Fruit fly (Drosophila melanogaster) whole organism, embryonic: Measurements from ENCODE around the gene Kah.

Experiments
- Antp ChIP-seq: fragments of 200-800 bp; sonication (Bioruptor generic); optimal IDR thresholded peaks from 3 replicates; lab custom pipeline; 2016; ENCODE audit warnings: missing biosample characterization, missing genetic modification characterization
- B-H2 ChIP-seq: fragments of 200-800 bp; sonication (Bioruptor generic); optimal IDR thresholded peaks from 2 replicates; lab custom pipeline; 2018; ENCODE audit warnings: missing biosample characterization, mild to moderate bottlenecking, missing genetic modification characterization
- Bteb2 ChIP-seq: fragments of 200-800 bp; sonication (Bioruptor generic); optimal IDR thresholded peaks from 2 replicates; lab custom pipeline; 2016; ENCODE audit warnings: missing biosample characterization, missing genetic modification characterization
- CG10267 ChIP-seq: fragments of 200-800 bp; sonication (Bioruptor generic); optimal IDR thresholded peaks from 2 replicates; lab custom pipeline; 2018; ENCODE audit warnings: missing biosample characterization, mild to moderate bottlenecking, missing genetic modification characterization, moderate library complexity
- CG10431 ChIP-seq: fragments of 200-800 bp; sonication (Bioruptor generic); optimal IDR thresholded peaks from 3 replicates; lab custom pipeline; 2018; ENCODE audit warnings: missing biosample characterization, mild to moderate bottlenecking, missing genetic modification characterization
- CG10462 ChIP-seq: fragments of 200-800 bp; sonication (Bioruptor generic); optimal IDR thresholded peaks from 2 replicates; lab custom pipeline; 2016; ENCODE audit warnings: missing biosample characterization, missing genetic modification characterization
- CG10565 ChIP-seq: fragments of 200-800 bp; sonication (Bioruptor generic); optimal IDR thresholded peaks from 3 replicates; lab custom pipeline; 2016; ENCODE audit warnings: missing biosample characterization, mild to moderate bottlenecking, missing genetic modification characterization
- CG11696 ChIP-seq: fragments of 200-800 bp; sonication (Bioruptor generic); IDR thresholded peaks from 2 replicates; pipeline ENCODE4 v1.3.6; 2022; ENCODE audit warnings: missing biosample characterization, missing genetic modification characterization
- CG12104 ChIP-seq: fragments of 200-800 bp; sonication (Bioruptor generic); optimal IDR thresholded peaks from 3 replicates; lab custom pipeline; 2016; ENCODE audit warnings: missing biosample characterization, missing genetic modification characterization
- CG1647 ChIP-seq: fragments of 200-800 bp; sonication (Bioruptor generic); optimal IDR thresholded peaks from 3 replicates; lab custom pipeline; 2016; ENCODE audit warnings: missing biosample characterization, missing genetic modification characterization
- CG16813 ChIP-seq: fragments of 200-800 bp; sonication (Bioruptor generic); IDR thresholded peaks from 3 replicates; pipeline ENCODE4 v1.3.6; 2022; ENCODE audit warnings: missing biosample characterization, missing genetic modification characterization; ENCODE audit not compliant: partially characterized antibody
- CG17568 ChIP-seq: fragments of 200-800 bp; sonication (Bioruptor generic); optimal IDR thresholded peaks from 2 replicates; lab custom pipeline; 2018; ENCODE audit warnings: missing biosample characterization, mild to moderate bottlenecking, missing genetic modification characterization, moderate library complexity
- CG18262 ChIP-seq: fragments of 200-800 bp; optimal IDR thresholded peaks from 3 replicates; lab custom pipeline; 2019; ENCODE audit warnings: missing biosample characterization, mild to moderate bottlenecking, missing genetic modification characterization, moderate library complexity
- CG18619 ChIP-seq: fragments of 200-800 bp; sonication (Bioruptor generic); optimal IDR thresholded peaks from 3 replicates; lab custom pipeline; 2017; ENCODE audit warnings: missing biosample characterization, mild to moderate bottlenecking, missing genetic modification characterization
- CG2202 ChIP-seq: fragments of 200-800 bp; sonication (Bioruptor generic); optimal IDR thresholded peaks from 2 replicates; lab custom pipeline; 2018; ENCODE audit warnings: missing biosample characterization, mild to moderate bottlenecking, missing genetic modification characterization
- CG42726 ChIP-seq: fragments of 200-800 bp; sonication (Bioruptor generic); IDR thresholded peaks from 2 replicates; pipeline ENCODE4 v1.3.6; 2022; ENCODE audit warnings: missing biosample characterization, missing genetic modification characterization; ENCODE audit not compliant: partially characterized antibody
- CG4730 ChIP-seq: fragments of 200-800 bp; sonication (Bioruptor generic); IDR thresholded peaks from 2 replicates; pipeline ENCODE4 v1.3.6; 2022; ENCODE audit warnings: missing biosample characterization, missing genetic modification characterization
- CG6813 ChIP-seq: fragments of 200-800 bp; sonication (Bioruptor generic); optimal IDR thresholded peaks from 2 replicates; lab custom pipeline; 2017; ENCODE audit warnings: missing biosample characterization, missing genetic modification characterization, mild to moderate bottlenecking, moderate library complexity, missing genetic modification reagents
- CG7786 ChIP-seq: fragments of 200-800 bp; sonication (Bioruptor generic); optimal IDR thresholded peaks from 2 replicates; lab custom pipeline; 2016; ENCODE audit warnings: missing biosample characterization, missing genetic modification characterization
- Elba2 ChIP-seq: fragments of 200-800 bp; sonication (Bioruptor generic); optimal IDR thresholded peaks from 3 replicates; lab custom pipeline; 2016; ENCODE audit warnings: missing biosample characterization, missing genetic modification characterization
- Hr3 ChIP-seq: fragments of 200-800 bp; sonication (Bioruptor generic); optimal IDR thresholded peaks from 3 replicates; lab custom pipeline; 2016; ENCODE audit warnings: missing biosample characterization, missing genetic modification characterization
- MBD-R2 ChIP-seq: fragments of 200-800 bp; sonication (Bioruptor generic); IDR thresholded peaks from 2 replicates; pipeline ENCODE4 v1.3.6; 2022; ENCODE audit warnings: missing biosample characterization, missing genetic modification characterization
- Mad ChIP-seq: fragments of 200-800 bp; sonication (Bioruptor generic); optimal IDR thresholded peaks from 2 replicates; lab custom pipeline; 2016; ENCODE audit warnings: missing biosample characterization, missing genetic modification characterization
- NFAT ChIP-seq: fragments of 200-800 bp; sonication (Bioruptor generic); IDR thresholded peaks from 2 replicates; pipeline ENCODE4 v1.3.6; 2022; ENCODE audit warnings: missing biosample characterization, missing genetic modification characterization
- Opbp ChIP-seq: fragments of 200-800 bp; sonication (Bioruptor generic); IDR thresholded peaks from 3 replicates; pipeline ENCODE4 v1.3.6; 2022; ENCODE audit warnings: missing biosample characterization, missing genetic modification characterization; ENCODE audit not compliant: partially characterized antibody
- PHDP ChIP-seq: fragments of 200-800 bp; sonication (Bioruptor generic); optimal IDR thresholded peaks from 3 replicates; lab custom pipeline; 2018; ENCODE audit warnings: missing biosample characterization, mild to moderate bottlenecking, missing genetic modification characterization, moderate library complexity
- Scr ChIP-seq: fragments of 200-800 bp; sonication (Bioruptor generic); IDR thresholded peaks from 2 replicates; pipeline ENCODE4 v1.3.6; 2022; ENCODE audit warnings: missing biosample characterization, missing genetic modification characterization; ENCODE audit not compliant: partially characterized antibody
- Usf ChIP-seq: fragments of 200-800 bp; sonication (Bioruptor generic); optimal IDR thresholded peaks from 2 replicates; lab custom pipeline; 2017; ENCODE audit warnings: missing genotype, missing biosample characterization, missing genetic modification characterization
- YL-1 ChIP-seq: fragments of 200-800 bp; sonication (Bioruptor generic); optimal IDR thresholded peaks from 3 replicates; lab custom pipeline; 2017; ENCODE audit warnings: missing biosample characterization, mild to moderate bottlenecking, missing genetic modification characterization
- ash1 ChIP-seq: fragments of 200-800 bp; sonication (Bioruptor generic); optimal IDR thresholded peaks from 2 replicates; lab custom pipeline; 2018; ENCODE audit warnings: missing biosample characterization, mild to moderate bottlenecking, missing genetic modification characterization
- corto ChIP-seq: fragments of 200-800 bp; sonication (Bioruptor generic); optimal IDR thresholded peaks from 2 replicates; lab custom pipeline; 2016; ENCODE audit warnings: missing biosample characterization, mild to moderate bottlenecking, missing genetic modification characterization, moderate library complexity
- da ChIP-seq: fragments of 200-800 bp; sonication (Bioruptor generic); optimal IDR thresholded peaks from 2 replicates; lab custom pipeline; 2016; ENCODE audit warnings: missing biosample characterization, missing genetic modification characterization
- disco-r ChIP-seq: fragments of 200-800 bp; sonication (Bioruptor generic); optimal IDR thresholded peaks from 2 replicates; lab custom pipeline; 2016; ENCODE audit warnings: missing biosample characterization, missing genetic modification characterization
- dmrt11E ChIP-seq: fragments of 200-800 bp; sonication (Bioruptor generic); optimal IDR thresholded peaks from 3 replicates; lab custom pipeline; 2018; ENCODE audit warnings: missing biosample characterization, mild to moderate bottlenecking, missing genetic modification characterization, moderate library complexity
- gfzf ChIP-seq: fragments of 200-800 bp; sonication (Bioruptor generic); optimal IDR thresholded peaks from 2 replicates; lab custom pipeline; 2016; ENCODE audit warnings: missing biosample characterization, mild to moderate bottlenecking, missing genetic modification characterization, moderate library complexity
- kni ChIP-seq: fragments of 200-800 bp; sonication (Bioruptor generic); optimal IDR thresholded peaks from 3 replicates; lab custom pipeline; 2017; ENCODE audit warnings: mild to moderate bottlenecking, missing biosample characterization, missing genetic modification reagents, missing genetic modification characterization
- mld ChIP-seq: fragments of 200-800 bp; sonication (Bioruptor generic); IDR thresholded peaks from 3 replicates; pipeline ENCODE4 v1.3.6; 2022; ENCODE audit warnings: missing biosample characterization, missing genetic modification characterization; ENCODE audit not compliant: partially characterized antibody
- otp ChIP-seq: fragments of 200-800 bp; sonication (Bioruptor generic); IDR thresholded peaks from 3 replicates; pipeline ENCODE4, ENCODE4 v1.3.6; 2022; ENCODE audit warnings: missing biosample characterization, missing genetic modification characterization
- pan ChIP-seq, 4 experiments: fragments of >200 bp in 3 of 4; fragments of 200-800 bp in 1 of 4; sonication (Bioruptor generic) in 1 of 4; optimal IDR thresholded peaks in 3 of 4; IDR thresholded peaks in 1 of 4; 2 replicates each; pipeline versions ENCODE4 v1.3.6 to Lab custom; 2017 to 2022; ENCODE audit warnings: missing biosample characterization in 2 of 4, missing genetic modification characterization in 2 of 4, mixed read lengths in 1 of 4
- peb ChIP-seq: fragments of 200-800 bp; sonication (Bioruptor generic); IDR thresholded peaks from 2 replicates; pipeline ENCODE4 v1.3.6; 2022; ENCODE audit warnings: missing biosample characterization, missing genetic modification characterization
- pfk ChIP-seq: fragments of 200-800 bp; sonication (Bioruptor generic); optimal IDR thresholded peaks from 2 replicates; lab custom pipeline; 2018; ENCODE audit warnings: missing biosample characterization, mild to moderate bottlenecking, missing genetic modification characterization, moderate library complexity
- run ChIP-seq: fragments of 200-800 bp; sonication (Bioruptor generic); optimal IDR thresholded peaks from 3 replicates; lab custom pipeline; 2018; ENCODE audit warnings: missing biosample characterization, mild to moderate bottlenecking, missing genetic modification characterization
- sens-2 ChIP-seq: fragments of 200-800 bp; sonication (Bioruptor generic); IDR thresholded peaks from 2 replicates; pipeline ENCODE4 v1.3.6; 2022; ENCODE audit warnings: missing biosample characterization, missing genetic modification characterization
- sug ChIP-seq: fragments of 200-800 bp; optimal IDR thresholded peaks from 2 replicates; lab custom pipeline; 2019; ENCODE audit warnings: missing biosample characterization, mild to moderate bottlenecking, missing genetic modification characterization, moderate library complexity
- tin ChIP-seq: fragments of 200-800 bp; sonication (Bioruptor generic); optimal IDR thresholded peaks from 3 replicates; lab custom pipeline; 2016; ENCODE audit warnings: missing biosample characterization, missing genetic modification characterization
- trem ChIP-seq: fragments of 200-800 bp; optimal IDR thresholded peaks from 3 replicates; lab custom pipeline; 2019; ENCODE audit warnings: missing biosample characterization, mild to moderate bottlenecking, missing genetic modification characterization, moderate library complexity
- ttk ChIP-seq: fragments of 200-800 bp; sonication (Bioruptor generic); IDR thresholded peaks from 2 replicates; pipeline ENCODE4 v2.1.2; 2022; ENCODE audit warnings: missing biosample characterization, missing genetic modification characterization
- zfh2 ChIP-seq: fragments of 200-800 bp; sonication (Bioruptor generic); optimal IDR thresholded peaks from 2 replicates; lab custom pipeline; 2016; ENCODE audit warnings: missing biosample characterization, missing genetic modification characterization

Gene Kah

dm6 chr3L:626498-627369 is 37.7 kb upstream of the Kah start (continued):
- TF ChIP-seq CG12104 (GFP tag; lab: Kevin White, UChicago) (no peak), CG6813 (GFP tag; lab: Kevin White, UChicago) (no peak), Antp (GFP tag; lab: Kevin White, UChicago) (peak; percentile 16), CG10267 (tag; lab: Kevin White, UChicago) (peak; percentile 1), run (no peak), Usf (peak; percentile 1), Mad (GFP tag; lab: Kevin White, UChicago) (no peak), dmrt11E (tag; lab: Kevin White, UChicago) (peak; percentile 41), CG16813 (no peak), mld (GFP tag; lab: Robert Waterston, UW) (no peak), CG10462 (GFP tag; lab: Kevin White, UChicago) (peak; percentile 12), Opbp (no peak), Hr3 (GFP tag; lab: Kevin White, UChicago) (peak; percentile 30), CG10431 (no peak), trem (tag; lab: Kevin White, UChicago) (no peak), Scr (GFP tag; lab: Robert Waterston, UW) (no peak), da (GFP tag; lab: Kevin White, UChicago) (no peak), CG42726 (no peak), ttk (GFP tag; lab: Robert Waterston, UW) (peak; percentile 64), kni (peak; percentile 92), MBD-R2 (GFP tag; lab: Robert Waterston, UW) (0 out of 2 replicates have a peak, but pooled peaks have one; percentile 22), CG1647 (peak; percentile 13), Bteb2 (GFP tag; lab: Kevin White, UChicago) (no peak), zfh2 (GFP tag; lab: Kevin White, UChicago) (peak; percentile 40), corto (no peak), CG7786 (GFP tag; lab: Kevin White, UChicago) (no peak), tin (no peak), CG17568 (GFP tag; lab: Kevin White, UChicago) (no peak), sug (tag; lab: Kevin White, UChicago) (peak; percentile 65), B-H2 (GFP tag; lab: Kevin White, UChicago) (no peak), CG10565 (no peak), peb (GFP tag; lab: Robert Waterston, UW) (no peak; the same call in 1 of the 2 replicates), CG18619 (GFP tag; lab: Kevin White, UChicago) (peak; percentile 35), sens-2 (GFP tag; lab: Robert Waterston, UW) (no peak), ash1 (no peak), pfk (GFP tag; lab: Kevin White, UChicago) (no peak), CG18262 (tag; lab: Kevin White, UChicago) (peak; percentile 39), pan (optimal IDR thresholded peaks at IDR 0.05; lab: Kevin White, UChicago) (no peak), pan (GFP tag; optimal IDR thresholded peaks at IDR 0.05 in 1 of 2, IDR thresholded peaks at IDR 0.05 in 1 of 2) (peak in 1 of 2 experiments; percentile 65), NFAT (GFP tag; lab: Robert Waterston, UW) (peak; percentile 68; the same call in 1 of the 2 replicates), gfzf (GFP tag; lab: Kevin White, UChicago) (no peak), PHDP (tag; lab: Kevin White, UChicago) (no peak), Elba2 (no peak), otp (peak; percentile 8; the same call in 2 of the 3 replicates), CG2202 (no peak), CG11696 (GFP tag; lab: Robert Waterston, UW) (peak; percentile 52; the same call in 1 of the 2 replicates), YL-1 (GFP tag; lab: Kevin White, UChicago) (no peak), CG4730 (GFP tag; lab: Robert Waterston, UW) (peak; percentile 34; the same call in 1 of the 2 replicates), disco-r (no peak)
